Worm (Caenorhabditis elegans): ENCODE data around the gene abts-4.

- TF ChIP-seq dao-5 (tag; optimal IDR thresholded peaks at IDR 0.05) = no peak
- no peak for TF ChIP-seq W03F9.2 (tag; optimal IDR thresholded peaks at IDR 0.05)
- TF ChIP-seq him-1 (tag; optimal IDR thresholded peaks at IDR 0.05) = no peak
These were observed 12.3 kb downstream of the abts-4 start for ce11 chrX:6749124-6749822.

Measured in whole organism, L4/young adult.